Worm (Caenorhabditis elegans) whole organism, late embryonic: Measurements from ENCODE around the gene rft-1.

Experiments
- ahr-1 ChIP-seq: sonication (generic microtip); optimal IDR thresholded peaks from 2 replicates; lab custom pipeline; 2016; ENCODE audit warnings: missing genetic modification characterization, missing compliant biosample characterization
- elt-2 ChIP-seq: sonication (generic microtip); optimal IDR thresholded peaks from 2 replicates; lab custom pipeline; 2016; ENCODE audit warnings: missing genetic modification reagents, missing genetic modification characterization, missing compliant biosample characterization

ce11 chrV:4423860-4424401, 19.1 kb downstream of the rft-1 start, which contains the start of the genes Y47D7A.9 and Y47D7A.19:
- no peak for TF ChIP-seq elt-2 (tag; lab: Kevin White, UChicago)
- no peak for TF ChIP-seq ahr-1 (tag; lab: Kevin White, UChicago)
